Fruit fly (Drosophila melanogaster): ENCODE results near the gene Qtzl.

Gene Qtzl

dm6 chr2L:12002922-12003791, 7.6 kb downstream of the Qtzl start (continued):
- peak; percentile 41 for TF ChIP-seq pho (GFP tag; optimal IDR thresholded peaks at IDR 0.05)
- TF ChIP-seq ac (GFP tag; optimal IDR thresholded peaks at IDR 0.05) = peak; percentile 67
- TF ChIP-seq CG8765 (GFP tag; IDR thresholded peaks at IDR 0.05) = no peak
- no peak for TF ChIP-seq croc (GFP tag; conservative IDR thresholded peaks at IDR 0.05)
- peak; percentile 37 for TF ChIP-seq ERR (GFP tag; optimal IDR thresholded peaks at IDR 0.05)
- no peak for TF ChIP-seq Dbx (GFP tag; IDR thresholded peaks at IDR 0.05)
- TF ChIP-seq CG17328 (GFP tag; IDR thresholded peaks at IDR 0.05) = no peak
- no peak for TF ChIP-seq CG17802 (tag; optimal IDR thresholded peaks at IDR 0.05)
- no peak for TF ChIP-seq CG11456 (GFP tag; IDR thresholded peaks at IDR 0.05)
- TF ChIP-seq CG7786 (GFP tag; optimal IDR thresholded peaks at IDR 0.05) = peak; percentile 15
- no peak for TF ChIP-seq ash1 (GFP tag; optimal IDR thresholded peaks at IDR 0.05)
- no peak for TF ChIP-seq Vsx1 (GFP tag; optimal IDR thresholded peaks at IDR 0.05)
- no peak for TF ChIP-seq inv (GFP tag; IDR thresholded peaks at IDR 0.05; ENCODE audit: partially characterized antibody)
- peak; percentile 11 for TF ChIP-seq HmgD (GFP tag; optimal IDR thresholded peaks at IDR 0.05)
- no peak for TF ChIP-seq CG31388 (GFP tag; optimal IDR thresholded peaks at IDR 0.05)
- TF ChIP-seq Hr39 (optimal IDR thresholded peaks at IDR 0.05) = no peak
- no peak for TF ChIP-seq bigmax (GFP tag; optimal IDR thresholded peaks at IDR 0.05)
- TF ChIP-seq Gug (GFP tag; IDR thresholded peaks at IDR 0.05) = no peak
- TF ChIP-seq CG7271 (tag; optimal IDR thresholded peaks at IDR 0.05) = no peak
- TF ChIP-seq dysf (GFP tag; IDR thresholded peaks at IDR 0.05) = no peak
- TF ChIP-seq CG10321 (GFP tag; IDR thresholded peaks at IDR 0.05) = no peak
- no peak for TF ChIP-seq dimm (GFP tag; IDR thresholded peaks at IDR 0.05)
- TF ChIP-seq z (GFP tag; IDR thresholded peaks at IDR 0.05) = no peak
- peak; percentile 22 for TF ChIP-seq CG4328 (GFP tag; optimal IDR thresholded peaks at IDR 0.05)
- peak; percentile 17 for TF ChIP-seq CG10267 (tag; optimal IDR thresholded peaks at IDR 0.05)
- TF ChIP-seq gce (GFP tag; IDR thresholded peaks at IDR 0.05) = no peak
- TF ChIP-seq tx (GFP tag; optimal IDR thresholded peaks at IDR 0.05) = no peak
- TF ChIP-seq CG16863 (GFP tag; optimal IDR thresholded peaks at IDR 0.05) = no peak
- no peak for TF ChIP-seq YL-1 (GFP tag; optimal IDR thresholded peaks at IDR 0.05)
- peak; percentile 43 for TF ChIP-seq Fer3 (tag; optimal IDR thresholded peaks at IDR 0.05)
- peak; percentile 5 for TF ChIP-seq CG3407 (GFP tag; optimal IDR thresholded peaks at IDR 0.05)
- TF ChIP-seq CG11695 (GFP tag; IDR thresholded peaks at IDR 0.05) = no peak
- peak; percentile 54 for TF ChIP-seq CG7987 (GFP tag; optimal IDR thresholded peaks at IDR 0.05)
- no peak for TF ChIP-seq Atf3 (GFP tag; optimal IDR thresholded peaks at IDR 0.05)
- TF ChIP-seq CG17829 (tag; optimal IDR thresholded peaks at IDR 0.05) = peak; percentile 19
- peak; percentile 16 for TF ChIP-seq CG12071 (GFP tag; optimal IDR thresholded peaks at IDR 0.05)
- TF ChIP-seq jumu (GFP tag; optimal IDR thresholded peaks at IDR 0.05) = no peak
- no peak for TF ChIP-seq so (GFP tag; IDR thresholded peaks at IDR 0.05)
- peak; percentile 48 for TF ChIP-seq Hmr (GFP tag; optimal IDR thresholded peaks at IDR 0.05)
- TF ChIP-seq Rfx (GFP tag; IDR thresholded peaks at IDR 0.05) = no peak
- TF ChIP-seq BtbVII (GFP tag; optimal IDR thresholded peaks at IDR 0.05) = no peak
- no peak for TF ChIP-seq CG7928 (GFP tag; optimal IDR thresholded peaks at IDR 0.05)
- TF ChIP-seq CG32772 (GFP tag; IDR thresholded peaks at IDR 0.05) = no peak
- TF ChIP-seq tll (GFP tag; optimal IDR thresholded peaks at IDR 0.05) = peak in 1 of 2 experiments; percentile 54
- TF ChIP-seq Mad (GFP tag; optimal IDR thresholded peaks at IDR 0.05) = peak; percentile 17
- peak; percentile 56 for TF ChIP-seq her (GFP tag; optimal IDR thresholded peaks at IDR 0.05)
- no peak for TF ChIP-seq Dip3 (GFP tag; optimal IDR thresholded peaks at IDR 0.05)
- peak; percentile 96 for TF ChIP-seq CG7745 (tag; optimal IDR thresholded peaks at IDR 0.05)
- TF ChIP-seq hbn (GFP tag; IDR thresholded peaks at IDR 0.05; ENCODE audit: partially characterized antibody) = no peak
- peak; percentile 24 for TF ChIP-seq Sox100B (GFP tag; optimal IDR thresholded peaks at IDR 0.05)

Data from whole organism, embryonic.